Worm (Caenorhabditis elegans) whole organism, young adult: ENCODE data around the gene C46E10.1.

Experiments
- F37B4.10 ChIP-seq: fragments of 200-800 bp; sonication (Bioruptor generic); IDR thresholded peaks from 2 replicates; pipeline ENCODE4 v1.3.6; 2022; ENCODE audit warnings: missing genetic modification characterization, missing compliant biosample characterization
- T07F8.4 ChIP-seq: sonication (generic microtip); optimal IDR thresholded peaks from 2 replicates; lab custom pipeline; 2016; ENCODE audit warnings: mild to moderate bottlenecking, missing genetic modification characterization, moderate library complexity, missing compliant biosample characterization
- attf-3 ChIP-seq: fragments of 200-800 bp; sonication (Bioruptor generic); conservative IDR thresholded peaks from 2 replicates; pipeline ENCODE4 v1.3.6; 2022; ENCODE audit warnings: missing genetic modification reagents, missing genetic modification characterization, missing compliant biosample characterization
- egrh-3 ChIP-seq: fragments of 200-800 bp; sonication (Bioruptor generic); IDR thresholded peaks from 2 replicates; pipeline ENCODE4 v1.3.6; 2022; ENCODE audit warnings: missing genetic modification reagents, missing genetic modification characterization, missing compliant biosample characterization
- hmg-20 ChIP-seq: fragments of 200-800 bp; sonication (Bioruptor generic); IDR thresholded peaks from 2 replicates; pipeline ENCODE4 v1.3.6; 2022; ENCODE audit warnings: missing genetic modification reagents, missing genetic modification characterization, missing compliant biosample characterization
- hsf-1 ChIP-seq: fragments of 200-800 bp; sonication (Bioruptor generic); IDR thresholded peaks from 2 replicates; pipeline ENCODE4 v1.3.6; 2022; ENCODE audit warnings: missing genetic modification reagents, missing genetic modification characterization, missing compliant biosample characterization
- lsl-1 ChIP-seq: fragments of 200-800 bp; sonication (Bioruptor generic); optimal IDR thresholded peaks from 2 replicates; lab custom pipeline; 2018; ENCODE audit warnings: mild to moderate bottlenecking, missing genetic modification characterization, moderate library complexity, missing compliant biosample characterization
- nhr-120 ChIP-seq: fragments of 200-800 bp; sonication (Bioruptor generic); IDR thresholded peaks from 2 replicates; pipeline ENCODE4 v1.3.6; 2022; ENCODE audit warnings: missing genetic modification characterization, missing compliant biosample characterization
- repo-1 ChIP-seq: sonication (generic microtip); optimal IDR thresholded peaks from 2 replicates; lab custom pipeline; 2017; ENCODE audit warnings: mild to moderate bottlenecking, missing genetic modification characterization, missing compliant biosample characterization
- somi-1 ChIP-seq: fragments of 200-800 bp; sonication (Bioruptor generic); optimal IDR thresholded peaks from 2 replicates; lab custom pipeline; 2018; ENCODE audit warnings: mild to moderate bottlenecking, missing genetic modification characterization, missing compliant biosample characterization
- ztf-28 ChIP-seq: fragments of 200-800 bp; sonication (Bioruptor generic); IDR thresholded peaks from 2 replicates; pipeline ENCODE4 v1.3.6; 2022; ENCODE audit warnings: missing genetic modification reagents, missing genetic modification characterization, missing compliant biosample characterization

The C46E10.1 gene

DNA sequence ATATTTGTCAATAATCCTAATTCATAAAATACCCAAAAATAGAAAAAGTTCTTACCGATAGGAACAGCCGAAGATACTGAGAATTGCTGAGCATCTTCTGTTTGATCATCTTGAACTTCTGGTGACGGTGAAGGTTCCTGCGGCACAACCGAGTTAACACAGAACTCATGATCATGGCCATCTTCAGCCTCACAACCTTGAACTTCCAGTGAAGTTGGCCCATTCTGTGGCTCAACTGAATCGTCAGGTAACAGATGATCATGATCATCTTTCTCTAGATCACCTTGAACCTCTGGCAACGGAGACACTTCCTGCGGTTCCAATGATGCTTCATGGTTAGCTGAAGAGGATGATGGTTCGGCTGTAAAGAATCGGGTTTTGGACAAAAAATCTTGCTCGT lies 47.6 kb downstream of the C46E10.1 start:
- TF ChIP-seq repo-1 (tag; lab: Kevin White, UChicago) (no peak), attf-3 (GFP tag; lab: Robert Waterston, UW) (no peak), hmg-20 (GFP tag; lab: Robert Waterston, UW) (no peak), ztf-28 (GFP tag; lab: Robert Waterston, UW) (no peak), somi-1 (GFP tag; lab: Kevin White, UChicago) (no peak), egrh-3 (GFP tag; lab: Robert Waterston, UW) (no peak), T07F8.4 (tag; lab: Kevin White, UChicago) (no peak), hsf-1 (GFP tag; lab: Robert Waterston, UW) (no peak), F37B4.10 (GFP tag; lab: Robert Waterston, UW) (no peak), nhr-120 (GFP tag; lab: Robert Waterston, UW) (no peak), lsl-1 (no peak)

DNA sequence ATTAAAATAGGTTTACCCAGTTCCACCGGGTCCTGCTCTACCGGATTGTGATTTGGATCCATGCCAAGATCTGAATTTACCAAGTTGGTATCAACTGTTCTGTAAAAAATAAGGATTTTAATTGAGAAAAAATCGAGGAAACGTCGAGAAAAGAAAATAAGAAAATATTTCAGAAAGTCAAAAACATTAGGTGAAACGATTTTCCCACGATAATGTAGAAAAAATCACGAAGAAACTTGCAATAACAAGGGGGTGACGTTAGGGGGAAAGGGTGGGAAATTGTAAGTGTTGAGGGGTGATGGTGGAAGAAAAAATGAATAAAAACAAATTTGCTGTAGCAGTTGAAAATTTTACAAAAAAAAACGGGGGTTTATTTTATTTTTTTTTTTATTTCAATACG lies 49.1 kb downstream of the C46E10.1 start, which contains the start of gene T24E12.10:
T24E12.10 (minus strand) TSS at position 101 of the 400 bp plus-strand sequence.
- no peak for TF ChIP-seq F37B4.10 (GFP tag; lab: Robert Waterston, UW)
